Fruit fly (Drosophila melanogaster) whole organism, embryonic: ENCODE data around the gene CG13248.

Experiments
- CG10209 ChIP-seq: fragments of 200-800 bp; sonication (Bioruptor generic); optimal IDR thresholded peaks from 3 replicates; lab custom pipeline; 2017; ENCODE audit warnings: missing biosample characterization, mild to moderate bottlenecking, missing genetic modification characterization, missing genetic modification reagents
- CG12219 ChIP-seq: fragments of 200-800 bp; sonication (Bioruptor generic); optimal IDR thresholded peaks from 3 replicates; lab custom pipeline; 2018; ENCODE audit warnings: missing biosample characterization, mild to moderate bottlenecking, missing genetic modification characterization
- CG12236 ChIP-seq: fragments of 200-800 bp; sonication (Bioruptor generic); optimal IDR thresholded peaks from 2 replicates; lab custom pipeline; 2016; ENCODE audit warnings: missing biosample characterization, missing genetic modification characterization
- CG13894 ChIP-seq: fragments of 200-800 bp; sonication (Bioruptor generic); optimal IDR thresholded peaks from 3 replicates; lab custom pipeline; 2018; ENCODE audit warnings: missing biosample characterization, mild to moderate bottlenecking, missing genetic modification characterization, moderate library complexity
- CG15269 ChIP-seq: fragments of 200-800 bp; sonication (Bioruptor generic); optimal IDR thresholded peaks from 2 replicates; lab custom pipeline; 2018; ENCODE audit warnings: missing biosample characterization, mild to moderate bottlenecking, missing genetic modification characterization, moderate library complexity
- CG16813 ChIP-seq: fragments of 200-800 bp; sonication (Bioruptor generic); IDR thresholded peaks from 3 replicates; pipeline ENCODE4 v1.3.6; 2022; ENCODE audit warnings: missing biosample characterization, missing genetic modification characterization; ENCODE audit not compliant: partially characterized antibody
- CG17361 ChIP-seq: fragments of 200-800 bp; sonication (Bioruptor generic); IDR thresholded peaks from 3 replicates; pipeline ENCODE4 v1.3.6; 2022; ENCODE audit warnings: missing biosample characterization, missing genetic modification characterization
- CG17829 ChIP-seq: fragments of 200-800 bp; optimal IDR thresholded peaks from 2 replicates; lab custom pipeline; 2019; ENCODE audit warnings: missing biosample characterization, mild to moderate bottlenecking, missing genetic modification characterization, moderate library complexity
- CG18011 ChIP-seq: fragments of 200-800 bp; sonication (Bioruptor generic); optimal IDR thresholded peaks from 2 replicates; lab custom pipeline; 2017; ENCODE audit warnings: missing biosample characterization, missing genetic modification characterization, mild to moderate bottlenecking, moderate library complexity, missing genotype
- CG18764 ChIP-seq: fragments of 200-800 bp; sonication (Bioruptor generic); optimal IDR thresholded peaks from 3 replicates; lab custom pipeline; 2016; ENCODE audit warnings: missing biosample characterization, missing genetic modification characterization
- CG2120 ChIP-seq: fragments of 200-800 bp; sonication (Bioruptor generic); optimal IDR thresholded peaks from 3 replicates; lab custom pipeline; 2016; ENCODE audit warnings: missing biosample characterization, missing genetic modification characterization
- CG2712 ChIP-seq: fragments of 200-800 bp; optimal IDR thresholded peaks from 3 replicates; lab custom pipeline; 2019; ENCODE audit warnings: missing biosample characterization, mild to moderate bottlenecking, missing genetic modification characterization, moderate library complexity
- CG30431 ChIP-seq: fragments of 200-800 bp; sonication (Bioruptor generic); optimal IDR thresholded peaks from 2 replicates; lab custom pipeline; 2017; ENCODE audit warnings: missing biosample characterization, missing genetic modification characterization
- CG31441 ChIP-seq: fragments of 200-800 bp; sonication (Bioruptor generic); IDR thresholded peaks from 2 replicates; pipeline ENCODE4 v1.3.6; 2022; ENCODE audit warnings: missing biosample characterization, missing genetic modification characterization
- CG43689 ChIP-seq: fragments of 200-800 bp; sonication (Bioruptor generic); IDR thresholded peaks from 2 replicates; pipeline ENCODE4 v1.3.6; 2022; ENCODE audit warnings: missing biosample characterization, missing genetic modification characterization
- CG4404 ChIP-seq: fragments of 200-800 bp; sonication (Bioruptor generic); IDR thresholded peaks from 2 replicates; pipeline ENCODE4 v1.3.6; 2022; ENCODE audit warnings: missing biosample characterization, missing genetic modification characterization
- CG6175 ChIP-seq: fragments of 200-800 bp; sonication (Bioruptor generic); IDR thresholded peaks from 3 replicates; pipeline ENCODE4 v1.3.6; 2022; ENCODE audit warnings: missing biosample characterization, missing genetic modification characterization
- CG7556 ChIP-seq: fragments of 200-800 bp; sonication (Bioruptor generic); optimal IDR thresholded peaks from 2 replicates; lab custom pipeline; 2017; ENCODE audit warnings: missing biosample characterization, mild to moderate bottlenecking, missing genetic modification characterization
- CG9817 ChIP-seq: fragments of 200-800 bp; sonication (Bioruptor generic); optimal IDR thresholded peaks from 2 replicates; lab custom pipeline; 2018; ENCODE audit warnings: missing biosample characterization, mild to moderate bottlenecking, missing genetic modification characterization, moderate library complexity
- CG9932 ChIP-seq: fragments of 200-800 bp; sonication (Bioruptor generic); IDR thresholded peaks from 2 replicates; pipeline ENCODE4 v1.3.6; 2022; ENCODE audit warnings: missing biosample characterization, missing genetic modification characterization
- CHES-1-like ChIP-seq: fragments of 200-800 bp; sonication (Bioruptor generic); optimal IDR thresholded peaks from 2 replicates; lab custom pipeline; 2016; ENCODE audit warnings: missing biosample characterization, missing genetic modification characterization
- Dbx ChIP-seq: fragments of 200-800 bp; sonication (Bioruptor generic); IDR thresholded peaks from 3 replicates; pipeline ENCODE4 v1.3.6; 2022; ENCODE audit warnings: missing biosample characterization, missing genetic modification characterization
- Ets97D ChIP-seq: fragments of 200-800 bp; sonication (Bioruptor generic); optimal IDR thresholded peaks from 3 replicates; lab custom pipeline; 2016; ENCODE audit warnings: missing biosample characterization, missing genetic modification characterization
- Fer1 ChIP-seq: fragments of 200-800 bp; sonication (Bioruptor generic); optimal IDR thresholded peaks from 2 replicates; lab custom pipeline; 2017; ENCODE audit warnings: missing biosample characterization, mild to moderate bottlenecking, missing genetic modification characterization
- HLH3B ChIP-seq: fragments of 200-800 bp; sonication (Bioruptor generic); IDR thresholded peaks from 2 replicates; pipeline ENCODE4 v1.3.6; 2022; ENCODE audit warnings: missing biosample characterization, missing genetic modification characterization
- Hsf ChIP-seq: fragments of 200-800 bp; sonication (Bioruptor generic); optimal IDR thresholded peaks from 3 replicates; lab custom pipeline; 2016; ENCODE audit warnings: missing biosample characterization, missing genetic modification characterization
- Lpt ChIP-seq: fragments of >200 bp; optimal IDR thresholded peaks from 2 replicates; lab custom pipeline; 2018; ENCODE audit warnings: missing biosample characterization, missing genetic modification characterization
- Mrtf ChIP-seq: fragments of 200-800 bp; sonication (Bioruptor generic); IDR thresholded peaks from 3 replicates; pipeline ENCODE4 v1.3.6; 2022; ENCODE audit warnings: missing biosample characterization, missing genetic modification characterization
- Oaz ChIP-seq: fragments of 200-800 bp; sonication (Bioruptor generic); IDR thresholded peaks from 2 replicates; pipeline ENCODE4 v1.3.6; 2022; ENCODE audit warnings: missing biosample characterization, missing genetic modification characterization
- Oli ChIP-seq: fragments of 200-800 bp; sonication (Bioruptor generic); optimal IDR thresholded peaks from 2 replicates; lab custom pipeline; 2018; ENCODE audit warnings: missing biosample characterization, mild to moderate bottlenecking, missing genetic modification characterization, moderate library complexity
- Pdp1 ChIP-seq, 2 experiments: fragments of 200-800 bp; sonication (Bioruptor generic); optimal IDR thresholded peaks; 3 replicates each; lab custom pipeline; 2016; ENCODE audit warnings: missing biosample characterization in 2 of 2, missing genetic modification characterization in 2 of 2, mild to moderate bottlenecking in 1 of 2, moderate library complexity in 1 of 2
- Rx ChIP-seq: fragments of 200-800 bp; sonication (Bioruptor generic); IDR thresholded peaks from 2 replicates; pipeline ENCODE4 v1.3.6; 2022; ENCODE audit warnings: missing biosample characterization, missing genetic modification characterization
- Sox100B ChIP-seq: fragments of 200-800 bp; sonication (Bioruptor generic); optimal IDR thresholded peaks from 3 replicates; lab custom pipeline; 2018; ENCODE audit warnings: missing biosample characterization, mild to moderate bottlenecking, missing genetic modification characterization
- TFAM ChIP-seq: fragments of 200-800 bp; sonication (Bioruptor generic); optimal IDR thresholded peaks from 2 replicates; lab custom pipeline; 2017; ENCODE audit warnings: missing biosample characterization, missing genetic modification characterization, inconsistent platforms
- Vsx1 ChIP-seq: fragments of 200-800 bp; sonication (Bioruptor generic); optimal IDR thresholded peaks from 2 replicates; lab custom pipeline; 2017; ENCODE audit warnings: missing biosample characterization, mild to moderate bottlenecking, missing genetic modification characterization, missing genetic modification reagents
- az2 ChIP-seq: fragments of 200-800 bp; sonication (Bioruptor generic); optimal IDR thresholded peaks from 3 replicates; lab custom pipeline; 2016; ENCODE audit warnings: missing biosample characterization, missing genetic modification characterization
- bab2 ChIP-seq: fragments of 200-800 bp; sonication (Bioruptor generic); optimal IDR thresholded peaks from 2 replicates; lab custom pipeline; 2016; ENCODE audit warnings: missing biosample characterization, missing genetic modification characterization
- bsh ChIP-seq, 2 experiments: fragments of 200-800 bp; sonication (Bioruptor generic); optimal IDR thresholded peaks; 2 replicates each; lab custom pipeline; 2017 to 2018; ENCODE audit warnings: mild to moderate bottlenecking in 2 of 2, missing biosample characterization in 2 of 2, missing genetic modification characterization in 2 of 2, moderate library complexity in 1 of 2
- chinmo ChIP-seq: fragments of 200-800 bp; sonication (Bioruptor generic); IDR thresholded peaks from 4 replicates; pipeline ENCODE4 v1.3.6; 2022; ENCODE audit warnings: missing biosample characterization, missing genetic modification characterization; ENCODE audit not compliant: partially characterized antibody
- crol ChIP-seq: fragments of 200-800 bp; sonication (Bioruptor generic); IDR thresholded peaks from 2 replicates; pipeline ENCODE4 v1.3.6; 2022; ENCODE audit warnings: missing biosample characterization, missing genetic modification characterization
- dpn ChIP-seq, 2 experiments: fragments of 200-800 bp; sonication (Bioruptor generic); optimal IDR thresholded peaks; 3 replicates each; lab custom pipeline; 2016; ENCODE audit warnings: missing biosample characterization in 2 of 2, missing genetic modification characterization in 2 of 2
- dysf ChIP-seq: fragments of 200-800 bp; sonication (Bioruptor generic); IDR thresholded peaks from 3 replicates; pipeline ENCODE4 v1.3.6; 2022; ENCODE audit warnings: missing biosample characterization, missing genetic modification characterization
- fd102C ChIP-seq: fragments of 200-800 bp; sonication (Bioruptor generic); optimal IDR thresholded peaks from 2 replicates; lab custom pipeline; 2018; ENCODE audit warnings: missing biosample characterization, mild to moderate bottlenecking, missing genetic modification characterization, moderate library complexity
- ftz-f1 ChIP-seq: fragments of 200-800 bp; sonication (Bioruptor generic); optimal IDR thresholded peaks from 2 replicates; lab custom pipeline; 2016; ENCODE audit warnings: missing biosample characterization, missing genetic modification characterization
- grau ChIP-seq: fragments of 200-800 bp; optimal IDR thresholded peaks from 3 replicates; lab custom pipeline; 2019; ENCODE audit warnings: missing biosample characterization, mild to moderate bottlenecking, missing genetic modification characterization, moderate library complexity
- lilli ChIP-seq: fragments of 200-800 bp; sonication (Bioruptor generic); optimal IDR thresholded peaks from 3 replicates; lab custom pipeline; 2016; ENCODE audit warnings: missing biosample characterization, missing genetic modification characterization
- mam ChIP-seq: fragments of 200-800 bp; sonication (Bioruptor generic); optimal IDR thresholded peaks from 3 replicates; lab custom pipeline; 2016; ENCODE audit warnings: missing biosample characterization, missing genetic modification characterization
- nom ChIP-seq: fragments of 200-800 bp; sonication (Bioruptor generic); optimal IDR thresholded peaks from 2 replicates; lab custom pipeline; 2017; ENCODE audit warnings: missing biosample characterization, missing genetic modification characterization, mild to moderate bottlenecking, moderate library complexity, missing genetic modification reagents
- phol ChIP-seq: fragments of 200-800 bp; sonication (Bioruptor generic); optimal IDR thresholded peaks from 3 replicates; lab custom pipeline; 2018; ENCODE audit warnings: missing biosample characterization, mild to moderate bottlenecking, missing genetic modification characterization, moderate library complexity
- sc ChIP-seq, 3 experiments: fragments of >200 bp in 2 of 3; fragments of 200-800 bp in 1 of 3; sonication (Bioruptor generic) in 1 of 3; optimal IDR thresholded peaks; 2 replicates in 2 of 3; 3 replicates in 1 of 3; lab custom pipeline; 2017; ENCODE audit warnings: mild to moderate bottlenecking in 1 of 3, missing biosample characterization in 1 of 3, missing genetic modification characterization in 1 of 3, missing genetic modification reagents in 1 of 3
- shn ChIP-seq: fragments of 200-800 bp; sonication (Bioruptor generic); optimal IDR thresholded peaks from 3 replicates; lab custom pipeline; 2016; ENCODE audit warnings: missing biosample characterization, missing genetic modification characterization
- zfh2 ChIP-seq: fragments of 200-800 bp; sonication (Bioruptor generic); optimal IDR thresholded peaks from 2 replicates; lab custom pipeline; 2016; ENCODE audit warnings: missing biosample characterization, missing genetic modification characterization

The CG13248 gene

dm6 chr3L:20388983-20389382, 21.4 kb downstream of the CG13248 start (continued):
- peak; percentile 12 for TF ChIP-seq CG2712 (tag; lab: Kevin White, UChicago)
- TF ChIP-seq sc (optimal IDR thresholded peaks at IDR 0.05; lab: Kevin White, UChicago), result no peak
- TF ChIP-seq sc (GFP tag; optimal IDR thresholded peaks at IDR 0.05; lab: Kevin White, UChicago), result no peak
- TF ChIP-seq mam (GFP tag; lab: Kevin White, UChicago), result peak; percentile 40
- TF ChIP-seq CG15269 (tag; lab: Kevin White, UChicago), result peak; percentile 59
- peak; percentile 37 for TF ChIP-seq grau
- peak; percentile 82; the same call in 2 of the 4 replicates for TF ChIP-seq chinmo (GFP tag; lab: Robert Waterston, UW)
- peak; percentile 20 to 60 for TF ChIP-seq dpn (GFP tag; optimal IDR thresholded peaks at IDR 0.05; lab: Kevin White, UChicago)
- TF ChIP-seq crol, result no peak
- no peak for TF ChIP-seq CG17829 (tag; lab: Kevin White, UChicago)
- TF ChIP-seq CG6175 (GFP tag; lab: Robert Waterston, UW), result no peak
- no peak for TF ChIP-seq TFAM (GFP tag; lab: Kevin White, UChicago)
- TF ChIP-seq CHES-1-like (GFP tag; lab: Kevin White, UChicago), result peak; percentile 36
- TF ChIP-seq CG10209 (GFP tag; lab: Kevin White, UChicago), result peak; percentile 28
- TF ChIP-seq CG13894 (tag; lab: Kevin White, UChicago), result peak; percentile 24
- TF ChIP-seq CG9932 (GFP tag; lab: Robert Waterston, UW), result peak; percentile 58
- TF ChIP-seq shn, result peak; percentile 32
- peak; percentile 24; the same call in 1 of the 2 replicates for TF ChIP-seq CG43689
- peak; percentile 34 for TF ChIP-seq CG12219
- TF ChIP-seq Mrtf (GFP tag; lab: Robert Waterston, UW), result 0 out of 3 replicates have a peak, but pooled peaks have one; percentile 36
- TF ChIP-seq Oli (tag; lab: Kevin White, UChicago), result peak; percentile 30
- TF ChIP-seq ftz-f1 (GFP tag; lab: Kevin White, UChicago), result peak; percentile 79
- TF ChIP-seq Fer1, result peak; percentile 59
- peak; percentile 7 for TF ChIP-seq zfh2 (GFP tag; lab: Kevin White, UChicago)
- TF ChIP-seq CG9817, result peak; percentile 8
- TF ChIP-seq phol (tag; lab: Kevin White, UChicago), result no peak
- peak; percentile 29 for TF ChIP-seq bab2
- peak; percentile 33 for TF ChIP-seq Hsf (GFP tag; lab: Kevin White, UChicago)
- peak; percentile 27; the same call in 1 of the 2 replicates for TF ChIP-seq CG31441 (GFP tag; lab: Robert Waterston, UW)
- 0 out of 2 replicates have a peak, but pooled peaks have one; percentile 21 for TF ChIP-seq Rx (GFP tag; lab: Robert Waterston, UW)
- peak; percentile 73 for TF ChIP-seq dysf (GFP tag; lab: Robert Waterston, UW)
- TF ChIP-seq CG7556 (GFP tag; lab: Kevin White, UChicago), result peak; percentile 4
- no peak for TF ChIP-seq Sox100B (GFP tag; lab: Kevin White, UChicago)
- TF ChIP-seq az2 (GFP tag; lab: Kevin White, UChicago), result peak; percentile 24
- no peak for TF ChIP-seq CG30431 (GFP tag; lab: Kevin White, UChicago)
- peak; percentile 76 for TF ChIP-seq CG2120 (GFP tag; lab: Kevin White, UChicago)
- TF ChIP-seq lilli (GFP tag; lab: Kevin White, UChicago), result peak; percentile 68
- peak; percentile 16 for TF ChIP-seq CG12236 (GFP tag; lab: Kevin White, UChicago)
- 0 out of 3 replicates have a peak, but pooled peaks have one; percentile 18 for TF ChIP-seq Dbx (GFP tag; lab: Robert Waterston, UW)

- TF ChIP-seq CG18011 (no peak), CG4404 (GFP tag; lab: Robert Waterston, UW) (no peak), HLH3B (GFP tag; lab: Robert Waterston, UW) (no peak), Ets97D (GFP tag; lab: Kevin White, UChicago) (no peak), CG18764 (GFP tag; lab: Kevin White, UChicago) (no peak), CG17361 (no peak), CG16813 (GFP tag; lab: Robert Waterston, UW) (no peak), bsh (GFP tag; optimal IDR thresholded peaks at IDR 0.05; lab: Kevin White, UChicago) (peak in 1 of 2 experiments; percentile 36), Pdp1 (GFP tag; optimal IDR thresholded peaks at IDR 0.05; lab: Kevin White, UChicago) (peak in 1 of 2 experiments; percentile 87), Oaz (GFP tag; lab: Robert Waterston, UW) (no peak), Vsx1 (GFP tag; lab: Kevin White, UChicago) (no peak), Lpt (GFP tag; lab: Kevin White, UChicago) (no peak), fd102C (no peak), nom (GFP tag; lab: Kevin White, UChicago) (peak; percentile 75)
Measured at dm6 chr3L:20387843-20388163, 22.6 kb downstream of the CG13248 start.
